Fruit fly (Drosophila melanogaster): ENCODE results near the gene Jon99Fi.
A peak's percentile ranks its signal among the peaks of the same experiment; 100 is the strongest.

Jon99Fi gene

dm6 chr3R:30461608-30462243 is 27.0 kb upstream of the Jon99Fi start (continued):
- no peak for TF ChIP-seq CG31365 (tag; optimal IDR thresholded peaks at IDR 0.05)
- no peak for TF ChIP-seq pb (GFP tag; optimal IDR thresholded peaks at IDR 0.05)
- no peak for TF ChIP-seq yki (optimal IDR thresholded peaks at IDR 0.05)
- TF ChIP-seq Dref (GFP tag; IDR thresholded peaks at IDR 0.05) = no peak
- TF ChIP-seq z (GFP tag; IDR thresholded peaks at IDR 0.05) = no peak
- TF ChIP-seq Atf6 (GFP tag; IDR thresholded peaks at IDR 0.05) = no peak; the same call in 1 of the 2 replicates
- TF ChIP-seq CG34376 (GFP tag; optimal IDR thresholded peaks at IDR 0.05) = no peak
- no peak for TF ChIP-seq ro (GFP tag; IDR thresholded peaks at IDR 0.05)
- no peak for TF ChIP-seq CG2116 (GFP tag; optimal IDR thresholded peaks at IDR 0.05)
- peak; percentile 9 for TF ChIP-seq Spps (tag; optimal IDR thresholded peaks at IDR 0.05)
- TF ChIP-seq CG13123 (GFP tag; optimal IDR thresholded peaks at IDR 0.05) = no peak
- TF ChIP-seq Awh (GFP tag; IDR thresholded peaks at IDR 0.05) = no peak
- no peak for TF ChIP-seq sug (tag; optimal IDR thresholded peaks at IDR 0.05)
- TF ChIP-seq CG12744 (GFP tag; optimal IDR thresholded peaks at IDR 0.05) = no peak
- TF ChIP-seq CG12219 (GFP tag; optimal IDR thresholded peaks at IDR 0.05) = peak; percentile 41
- TF ChIP-seq dmrt99B (tag; optimal IDR thresholded peaks at IDR 0.05) = peak; percentile 68
- TF ChIP-seq hbn (GFP tag; IDR thresholded peaks at IDR 0.05; ENCODE audit: partially characterized antibody) = no peak
- TF ChIP-seq psq (GFP tag; optimal IDR thresholded peaks at IDR 0.05) = no peak
- TF ChIP-seq Doc3 (GFP tag; IDR thresholded peaks at IDR 0.05; ENCODE audit: partially characterized antibody) = no peak
- TF ChIP-seq CG4424 (GFP tag; optimal IDR thresholded peaks at IDR 0.05) = peak; percentile 17
- no peak for TF ChIP-seq Fer3 (tag; optimal IDR thresholded peaks at IDR 0.05)
- TF ChIP-seq grn (GFP tag; optimal IDR thresholded peaks at IDR 0.05) = no peak
- TF ChIP-seq Poxn (GFP tag; IDR thresholded peaks at IDR 0.05) = no peak
- no peak for TF ChIP-seq CG9817 (tag; optimal IDR thresholded peaks at IDR 0.05)
- no peak for TF ChIP-seq Bdp1 (GFP tag; optimal IDR thresholded peaks at IDR 0.05)
- no peak for TF ChIP-seq p53 (GFP tag; optimal IDR thresholded peaks at IDR 0.05)
- TF ChIP-seq lab (GFP tag; optimal IDR thresholded peaks at IDR 0.05) = peak; percentile 51
- TF ChIP-seq cas (GFP tag; IDR thresholded peaks at IDR 0.05) = no peak
- TF ChIP-seq chif (GFP tag; optimal IDR thresholded peaks at IDR 0.05) = no peak
- TF ChIP-seq HmgZ (tag; optimal IDR thresholded peaks at IDR 0.05) = no peak
- TF ChIP-seq jumu (GFP tag; optimal IDR thresholded peaks at IDR 0.05) = no peak
- no peak for TF ChIP-seq CG17186 (GFP tag; optimal IDR thresholded peaks at IDR 0.05)
- TF ChIP-seq CG18599 (GFP tag; optimal IDR thresholded peaks at IDR 0.05) = peak; percentile 16
- TF ChIP-seq CG4730 (GFP tag; IDR thresholded peaks at IDR 0.05) = no peak; the same call in 1 of the 2 replicates
- peak; percentile 19 for TF ChIP-seq CG12659 (GFP tag; optimal IDR thresholded peaks at IDR 0.05)
- TF ChIP-seq CHES-1-like (GFP tag; optimal IDR thresholded peaks at IDR 0.05) = no peak
- TF ChIP-seq CG18011 (GFP tag; optimal IDR thresholded peaks at IDR 0.05) = no peak
- peak; percentile 33 for TF ChIP-seq CG18262 (tag; optimal IDR thresholded peaks at IDR 0.05)
- TF ChIP-seq CG4820 (GFP tag; optimal IDR thresholded peaks at IDR 0.05) = peak; percentile 10
- no peak for TF ChIP-seq rib (GFP tag; IDR thresholded peaks at IDR 0.05)
- no peak for TF ChIP-seq inv (GFP tag; IDR thresholded peaks at IDR 0.05; ENCODE audit: partially characterized antibody)
- TF ChIP-seq CG33557 (GFP tag; optimal IDR thresholded peaks at IDR 0.05) = no peak
- TF ChIP-seq da (GFP tag; optimal IDR thresholded peaks at IDR 0.05) = no peak
- peak; percentile 39; the same call in 1 of the 2 replicates for TF ChIP-seq Xrp1 (GFP tag; IDR thresholded peaks at IDR 0.05)
- no peak for TF ChIP-seq CG7357 (GFP tag; IDR thresholded peaks at IDR 0.05)
- no peak for TF ChIP-seq hth (optimal IDR thresholded peaks at IDR 0.05)
- TF ChIP-seq CG3163 (GFP tag; optimal IDR thresholded peaks at IDR 0.05) = no peak
- no peak for TF ChIP-seq shn (GFP tag; optimal IDR thresholded peaks at IDR 0.05)
- TF ChIP-seq gem (tag; optimal IDR thresholded peaks at IDR 0.05) = peak; percentile 64
- TF ChIP-seq Med (GFP tag) = peak; percentile 54
- no peak for TF ChIP-seq CG3726 (GFP tag; IDR thresholded peaks at IDR 0.05)
